Fruit fly (Drosophila melanogaster) whole organism, prepupa: ENCODE measurements around the gene CG15330.
A peak's percentile ranks its signal among the peaks of the same experiment; 100 is the strongest.

Experiments used
- Blimp-1 ChIP-seq: fragments of 200-800 bp; sonication (Bioruptor generic); optimal IDR thresholded peaks from 3 replicates; lab custom pipeline; 2017; ENCODE audit warnings: missing biosample characterization, missing genetic modification characterization, mild to moderate bottlenecking, moderate library complexity, missing genetic modification reagents
- CG10631 ChIP-seq: fragments of 200-800 bp; sonication (Bioruptor generic); optimal IDR thresholded peaks from 2 replicates; lab custom pipeline; 2016; ENCODE audit warnings: missing biosample characterization, missing genetic modification characterization
- CG10669 ChIP-seq: fragments of 200-800 bp; sonication (Bioruptor generic); optimal IDR thresholded peaks from 3 replicates; lab custom pipeline; 2018; ENCODE audit warnings: missing biosample characterization, mild to moderate bottlenecking, missing genetic modification characterization, moderate library complexity
- CG11294 ChIP-seq: fragments of 200-800 bp; sonication (Bioruptor generic); IDR thresholded peaks from 2 replicates; pipeline ENCODE4 v1.3.6; 2022; ENCODE audit warnings: missing biosample characterization, missing genetic modification characterization
- CG11762 ChIP-seq: fragments of 200-800 bp; sonication (Bioruptor generic); optimal IDR thresholded peaks from 3 replicates; lab custom pipeline; 2016; ENCODE audit warnings: missing biosample characterization, missing genetic modification characterization; ENCODE audit not compliant: insufficient read depth
- CG15336 ChIP-seq: fragments of 200-800 bp; sonication (Bioruptor generic); IDR thresholded peaks from 2 replicates; pipeline ENCODE4 v1.3.6; 2022; ENCODE audit warnings: missing biosample characterization, missing genetic modification characterization
- CG1621 ChIP-seq: fragments of 200-800 bp; sonication (Bioruptor generic); optimal IDR thresholded peaks from 3 replicates; lab custom pipeline; 2018; ENCODE audit warnings: missing biosample characterization, mild to moderate bottlenecking, missing genetic modification characterization
- CG16779 ChIP-seq: fragments of 200-800 bp; sonication (Bioruptor generic); optimal IDR thresholded peaks from 3 replicates; lab custom pipeline; 2017; ENCODE audit warnings: missing biosample characterization, mild to moderate bottlenecking, missing genetic modification characterization
- CG3032 ChIP-seq: fragments of 200-800 bp; optimal IDR thresholded peaks from 2 replicates; lab custom pipeline; 2019; ENCODE audit warnings: missing biosample characterization, mild to moderate bottlenecking, missing genetic modification characterization, moderate library complexity
- CG31627 ChIP-seq: fragments of 200-800 bp; sonication (Bioruptor generic); optimal IDR thresholded peaks from 3 replicates; lab custom pipeline; 2016; ENCODE audit warnings: missing biosample characterization, missing genetic modification characterization
- CG32006 ChIP-seq: fragments of 200-800 bp; sonication (Bioruptor generic); optimal IDR thresholded peaks from 3 replicates; lab custom pipeline; 2017; ENCODE audit warnings: missing biosample characterization, mild to moderate bottlenecking, missing genetic modification characterization
- CG34406 ChIP-seq: fragments of 200-800 bp; sonication (Bioruptor generic); optimal IDR thresholded peaks from 3 replicates; lab custom pipeline; 2016; ENCODE audit warnings: missing biosample characterization, missing genetic modification characterization
- CG3919 ChIP-seq: fragments of 200-800 bp; sonication (Bioruptor generic); optimal IDR thresholded peaks from 3 replicates; lab custom pipeline; 2016; ENCODE audit warnings: missing biosample characterization, missing genetic modification characterization
- CG4318 ChIP-seq: fragments of 200-800 bp; sonication (Bioruptor generic); optimal IDR thresholded peaks from 3 replicates; lab custom pipeline; 2017; ENCODE audit warnings: missing biosample characterization, mild to moderate bottlenecking, missing genetic modification characterization
- CG6163 ChIP-seq: fragments of 200-800 bp; sonication (Bioruptor generic); IDR thresholded peaks from 3 replicates; pipeline ENCODE4 v1.3.6; 2022; ENCODE audit warnings: missing biosample characterization, missing genetic modification characterization
- CG6276 ChIP-seq: fragments of 200-800 bp; sonication (Bioruptor generic); optimal IDR thresholded peaks from 2 replicates; lab custom pipeline; 2017; ENCODE audit warnings: missing biosample characterization, mild to moderate bottlenecking, missing genetic modification characterization
- CG6808 ChIP-seq: fragments of 200-800 bp; sonication (Bioruptor generic); optimal IDR thresholded peaks from 3 replicates; lab custom pipeline; 2017; ENCODE audit warnings: missing biosample characterization, missing genetic modification characterization, mild to moderate bottlenecking, moderate library complexity, missing genetic modification reagents
- CG6854 ChIP-seq: fragments of 200-800 bp; sonication (Bioruptor generic); optimal IDR thresholded peaks from 2 replicates; lab custom pipeline; 2017; ENCODE audit warnings: missing biosample characterization, mild to moderate bottlenecking, missing genetic modification characterization
- CG7368 ChIP-seq: fragments of 200-800 bp; sonication (Bioruptor generic); optimal IDR thresholded peaks from 3 replicates; lab custom pipeline; 2016; ENCODE audit warnings: missing biosample characterization, missing genetic modification characterization
- CG8119 ChIP-seq: fragments of 200-800 bp; sonication (Bioruptor generic); IDR thresholded peaks from 3 replicates; pipeline ENCODE4 v1.3.6; 2022; ENCODE audit warnings: missing biosample characterization, missing genetic modification characterization
- CG8319 ChIP-seq: fragments of 200-800 bp; sonication (Bioruptor generic); optimal IDR thresholded peaks from 3 replicates; lab custom pipeline; 2016; ENCODE audit warnings: missing biosample characterization, missing genetic modification characterization
- CG9139 ChIP-seq: fragments of 200-800 bp; sonication (Bioruptor generic); optimal IDR thresholded peaks from 3 replicates; lab custom pipeline; 2017; ENCODE audit warnings: missing biosample characterization, mild to moderate bottlenecking, missing genetic modification characterization
- Eip75B ChIP-seq: fragments of 200-800 bp; sonication (Bioruptor generic); optimal IDR thresholded peaks from 3 replicates; lab custom pipeline; 2016; ENCODE audit warnings: missing biosample characterization, missing genetic modification characterization
- Eip78C ChIP-seq: fragments of 200-800 bp; sonication (Bioruptor generic); peaks from one replicate; lab custom pipeline; 2016; ENCODE audit warnings: missing biosample characterization, missing genetic modification characterization
- Ets96B ChIP-seq: fragments of 200-800 bp; optimal IDR thresholded peaks from 2 replicates; lab custom pipeline; 2019; ENCODE audit warnings: missing biosample characterization, mild to moderate bottlenecking, missing genetic modification characterization, moderate library complexity
- Hr38 ChIP-seq: sonication (Bioruptor generic); optimal IDR thresholded peaks from 2 replicates; lab custom pipeline; 2016; ENCODE audit warnings: missing biosample characterization, missing genetic modification characterization
- Hr39 ChIP-seq: fragments of 200-800 bp; sonication (Bioruptor generic); optimal IDR thresholded peaks from 2 replicates; lab custom pipeline; 2016; ENCODE audit warnings: missing biosample characterization, missing genetic modification characterization
- Hr4 ChIP-seq: fragments of 200-800 bp; sonication (Bioruptor generic); optimal IDR thresholded peaks from 3 replicates; lab custom pipeline; 2016; ENCODE audit warnings: missing biosample characterization, missing genetic modification characterization
- Lpt ChIP-seq: fragments of 200-800 bp; sonication (Bioruptor generic); optimal IDR thresholded peaks from 3 replicates; lab custom pipeline; 2016; ENCODE audit warnings: missing biosample characterization, missing genetic modification characterization
- Met ChIP-seq: fragments of 200-800 bp; sonication (Bioruptor generic); optimal IDR thresholded peaks from 3 replicates; lab custom pipeline; 2016; ENCODE audit warnings: missing biosample characterization, missing genetic modification characterization
- OdsH ChIP-seq: fragments of 200-800 bp; sonication (Bioruptor generic); optimal IDR thresholded peaks from 3 replicates; lab custom pipeline; 2016; ENCODE audit warnings: missing biosample characterization, missing genetic modification characterization
- Smox ChIP-seq: fragments of 200-800 bp; sonication (Bioruptor generic); optimal IDR thresholded peaks from 3 replicates; lab custom pipeline; 2016; ENCODE audit warnings: missing biosample characterization, missing genetic modification characterization
- Sox14 ChIP-seq: fragments of 200-800 bp; sonication (Bioruptor generic); optimal IDR thresholded peaks from 3 replicates; lab custom pipeline; 2016; ENCODE audit warnings: missing biosample characterization, missing genetic modification characterization
- Sox15 ChIP-seq: fragments of 200-800 bp; sonication (Bioruptor generic); optimal IDR thresholded peaks from 3 replicates; lab custom pipeline; 2016; ENCODE audit warnings: missing biosample characterization, missing genetic modification characterization
- achi ChIP-seq: fragments of 200-800 bp; sonication (Bioruptor generic); optimal IDR thresholded peaks from 3 replicates; lab custom pipeline; 2016; ENCODE audit warnings: missing biosample characterization, missing genetic modification characterization
- acj6 ChIP-seq: fragments of 200-800 bp; sonication (Bioruptor generic); optimal IDR thresholded peaks from 3 replicates; lab custom pipeline; 2016; ENCODE audit warnings: missing biosample characterization, missing genetic modification characterization
- cyc ChIP-seq: fragments of 200-800 bp; sonication (Bioruptor generic); optimal IDR thresholded peaks from 3 replicates; lab custom pipeline; 2016; ENCODE audit warnings: missing biosample characterization, missing genetic modification characterization
- dac ChIP-seq: fragments of 200-800 bp; sonication (Bioruptor generic); optimal IDR thresholded peaks from 2 replicates; lab custom pipeline; 2017; ENCODE audit warnings: missing biosample characterization, mild to moderate bottlenecking, missing genetic modification characterization
- dsx ChIP-seq: fragments of 200-800 bp; optimal IDR thresholded peaks from 3 replicates; lab custom pipeline; 2019; ENCODE audit warnings: missing biosample characterization, mild to moderate bottlenecking, missing genetic modification characterization, moderate library complexity; ENCODE audit not compliant: poor library complexity, severe bottlenecking
- esn ChIP-seq: fragments of 200-800 bp; sonication (Bioruptor generic); optimal IDR thresholded peaks from 2 replicates; lab custom pipeline; 2016; ENCODE audit warnings: missing biosample characterization, mild to moderate bottlenecking, missing genetic modification characterization, moderate library complexity
- fd85E ChIP-seq: fragments of 200-800 bp; sonication (Bioruptor generic); optimal IDR thresholded peaks from 3 replicates; lab custom pipeline; 2016; ENCODE audit warnings: missing biosample characterization, missing genetic modification characterization
- fkh ChIP-seq: fragments of 200-800 bp; sonication (Bioruptor generic); optimal IDR thresholded peaks from 3 replicates; lab custom pipeline; 2017; ENCODE audit warnings: missing biosample characterization, mild to moderate bottlenecking, missing genetic modification characterization, moderate library complexity
- lz ChIP-seq: fragments of 200-800 bp; sonication (Bioruptor generic); optimal IDR thresholded peaks from 3 replicates; lab custom pipeline; 2016; ENCODE audit warnings: missing biosample characterization, missing genetic modification characterization
- net ChIP-seq: fragments of 200-800 bp; sonication (Bioruptor generic); optimal IDR thresholded peaks from 3 replicates; lab custom pipeline; 2016; ENCODE audit warnings: missing biosample characterization, missing genetic modification characterization
- salr ChIP-seq, 2 experiments: fragments of 200-800 bp; sonication (Bioruptor generic); optimal IDR thresholded peaks; 3 replicates each; lab custom pipeline; 2016 to 2018; ENCODE audit warnings: missing biosample characterization in 2 of 2, missing genetic modification characterization in 2 of 2, mild to moderate bottlenecking in 1 of 2
- spab ChIP-seq: fragments of 200-800 bp; sonication (Bioruptor generic); optimal IDR thresholded peaks from 2 replicates; lab custom pipeline; 2017; ENCODE audit warnings: missing biosample characterization, mild to moderate bottlenecking, missing genetic modification characterization, missing genetic modification reagents
- svp ChIP-seq: fragments of 200-800 bp; sonication (Bioruptor generic); peaks from one replicate; lab custom pipeline; 2016; ENCODE audit warnings: missing biosample characterization, missing genetic modification characterization
- topi ChIP-seq: fragments of 200-800 bp; sonication (Bioruptor generic); optimal IDR thresholded peaks from 3 replicates; lab custom pipeline; 2016; ENCODE audit warnings: missing biosample characterization, missing genetic modification characterization

CG15330 gene

DNA sequence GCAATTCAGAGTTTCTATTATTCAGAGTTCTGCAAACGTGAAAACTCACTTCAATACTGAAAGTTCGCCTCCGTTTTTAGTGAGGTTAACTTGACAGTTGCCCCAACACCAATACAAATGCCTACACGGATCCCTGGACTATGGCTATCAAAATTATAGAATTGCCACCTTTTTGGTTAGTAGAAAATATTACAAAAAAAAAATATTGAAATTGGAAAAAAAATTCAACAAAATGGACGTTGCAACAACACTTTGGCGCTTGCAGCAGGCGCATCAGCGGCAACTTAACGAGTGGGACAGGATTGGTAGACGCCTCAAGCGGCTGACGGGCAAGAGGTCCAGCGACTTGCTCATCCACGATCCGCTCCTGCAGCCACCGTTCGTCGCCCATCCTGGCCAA is at the start of gene CG15330, which contains the start of gene CG15332:
CG15330 (plus strand) TSS at position 175 of the 400 bp plus-strand sequence.
CG15332 (minus strand) TSS at position 101 of the 400 bp plus-strand sequence.
- TF ChIP-seq CG6808 (GFP tag; lab: Kevin White, UChicago) (no peak), CG16779 (tag; lab: Kevin White, UChicago) (no peak)

dm6 chrX:7908239-7909068 is 47.4 kb upstream of the CG15330 start, which contains the start of the genes dpr14 and spidey:
dpr14 (minus strand) TSS chrX:7908286.
spidey (plus strand) TSS chrX:7908931.
- TF ChIP-seq OdsH (peak; percentile 80), Ets96B (peak; percentile 79), CG1621 (tag; lab: Kevin White, UChicago) (peak; percentile 76), CG6808 (GFP tag; lab: Kevin White, UChicago) (peak; percentile 74), fd85E (GFP tag; lab: Kevin White, UChicago) (peak; percentile 21), CG10669 (GFP tag; lab: Kevin White, UChicago) (peak; percentile 75), Sox15 (GFP tag; lab: Kevin White, UChicago) (peak; percentile 46), topi (GFP tag; lab: Kevin White, UChicago) (peak; percentile 83), CG6163 (GFP tag; lab: Robert Waterston, UW) (peak; percentile 85), net (GFP tag; lab: Kevin White, UChicago) (peak; percentile 74), salr (GFP tag; optimal IDR thresholded peaks at IDR 0.05; lab: Kevin White, UChicago) (peak; percentile 57 to 64), Hr38 (GFP tag; lab: Kevin White, UChicago) (no peak), Smox (GFP tag; lab: Kevin White, UChicago) (no peak), CG8119 (peak; percentile 85), Blimp-1 (GFP tag; lab: Kevin White, UChicago) (peak; percentile 44), Sox14 (GFP tag; lab: Kevin White, UChicago) (peak; percentile 84), CG4318 (peak; percentile 61), svp (peak; percentile 90), CG7368 (GFP tag; lab: Kevin White, UChicago) (peak; percentile 66), Hr4 (GFP tag; lab: Kevin White, UChicago) (peak; percentile 81), CG6854 (peak; percentile 63), Eip78C (GFP tag; lab: Kevin White, UChicago) (peak; percentile 96), lz (peak; percentile 82), acj6 (GFP tag; lab: Kevin White, UChicago) (peak; percentile 75), fkh (GFP tag; lab: Kevin White, UChicago) (peak; percentile 66), CG8319 (GFP tag; lab: Kevin White, UChicago) (peak; percentile 53), Met (GFP tag; lab: Kevin White, UChicago) (peak; percentile 88), CG10631 (GFP tag; lab: Kevin White, UChicago) (peak; percentile 76), CG6276 (GFP tag; lab: Kevin White, UChicago) (peak; percentile 81), CG11294 (GFP tag; lab: Robert Waterston, UW) (peak; percentile 75), CG11762 (peak; percentile 76), CG3032 (peak; percentile 70), Eip75B (GFP tag; lab: Kevin White, UChicago) (peak; percentile 84), CG32006 (GFP tag; lab: Kevin White, UChicago) (peak; percentile 84), Hr39 (GFP tag; lab: Kevin White, UChicago) (peak; percentile 79), dsx (GFP tag; lab: Kevin White, UChicago) (peak; percentile 75), Lpt (GFP tag; lab: Kevin White, UChicago) (peak; percentile 79), esn (GFP tag; lab: Kevin White, UChicago) (peak; percentile 77), spab (GFP tag; lab: Kevin White, UChicago) (peak; percentile 65), dac (GFP tag; lab: Kevin White, UChicago) (peak; percentile 76), achi (peak; percentile 75), CG3919 (GFP tag; lab: Kevin White, UChicago) (peak; percentile 78), CG31627 (GFP tag; lab: Kevin White, UChicago) (peak; percentile 84), cyc (peak; percentile 79), CG34406 (GFP tag; lab: Kevin White, UChicago) (peak; percentile 73), CG9139 (GFP tag; lab: Kevin White, UChicago) (peak; percentile 60), CG15336 (peak; percentile 85)
